Fruit fly (Drosophila melanogaster) whole organism, embryonic: ENCODE results near the gene PPP4R2r.

ENCODE experiments used
- Ada2b ChIP-seq: fragments of 200-800 bp; sonication (Bioruptor generic); IDR thresholded peaks from 2 replicates; pipeline ENCODE4 v1.3.6; 2022; ENCODE audit warnings: missing biosample characterization, missing genetic modification characterization
- Bteb2 ChIP-seq: fragments of 200-800 bp; sonication (Bioruptor generic); optimal IDR thresholded peaks from 2 replicates; lab custom pipeline; 2016; ENCODE audit warnings: missing biosample characterization, missing genetic modification characterization
- CG10565 ChIP-seq: fragments of 200-800 bp; sonication (Bioruptor generic); optimal IDR thresholded peaks from 3 replicates; lab custom pipeline; 2016; ENCODE audit warnings: missing biosample characterization, mild to moderate bottlenecking, missing genetic modification characterization
- CG11504 ChIP-seq: fragments of 200-800 bp; sonication (Bioruptor generic); optimal IDR thresholded peaks from 3 replicates; lab custom pipeline; 2019; ENCODE audit warnings: missing biosample characterization, mild to moderate bottlenecking, missing genetic modification characterization, moderate library complexity
- CG12744 ChIP-seq: fragments of 200-800 bp; sonication (Bioruptor generic); optimal IDR thresholded peaks from 2 replicates; lab custom pipeline; 2016; ENCODE audit warnings: missing biosample characterization, missing genetic modification characterization
- CG13624 ChIP-seq: fragments of 200-800 bp; sonication (Bioruptor generic); optimal IDR thresholded peaks from 2 replicates; lab custom pipeline; 2016; ENCODE audit warnings: missing biosample characterization, missing genetic modification characterization
- CG17612 ChIP-seq: fragments of 200-800 bp; sonication (Bioruptor generic); IDR thresholded peaks from 2 replicates; pipeline ENCODE4 v1.3.6; 2022; ENCODE audit warnings: missing biosample characterization, missing genetic modification characterization
- CG17829 ChIP-seq: fragments of 200-800 bp; optimal IDR thresholded peaks from 2 replicates; lab custom pipeline; 2019; ENCODE audit warnings: missing biosample characterization, mild to moderate bottlenecking, missing genetic modification characterization, moderate library complexity
- CG32772 ChIP-seq: fragments of 200-800 bp; sonication (Bioruptor generic); IDR thresholded peaks from 2 replicates; pipeline ENCODE4 v1.3.6; 2022; ENCODE audit warnings: missing biosample characterization, missing genetic modification characterization
- CG33557 ChIP-seq: fragments of 200-800 bp; sonication (Bioruptor generic); optimal IDR thresholded peaks from 2 replicates; lab custom pipeline; 2019; ENCODE audit warnings: missing biosample characterization, mild to moderate bottlenecking, missing genetic modification characterization, moderate library complexity
- CG3407 ChIP-seq: fragments of 200-800 bp; sonication (Bioruptor generic); optimal IDR thresholded peaks from 2 replicates; lab custom pipeline; 2018; ENCODE audit warnings: missing biosample characterization, mild to moderate bottlenecking, missing genetic modification characterization
- CG34422 ChIP-seq: fragments of 200-800 bp; sonication (Bioruptor generic); IDR thresholded peaks from 3 replicates; pipeline ENCODE4 v1.3.6; 2022; ENCODE audit warnings: missing biosample characterization, missing genetic modification characterization
- CG3847 ChIP-seq: fragments of 200-800 bp; sonication (Bioruptor generic); IDR thresholded peaks from 2 replicates; pipeline ENCODE4 v1.3.6; 2022; ENCODE audit warnings: missing biosample characterization, missing genetic modification characterization
- CG5180 ChIP-seq: fragments of 200-800 bp; sonication (Bioruptor generic); optimal IDR thresholded peaks from 3 replicates; lab custom pipeline; 2017; ENCODE audit warnings: missing biosample characterization, missing genetic modification characterization, mild to moderate bottlenecking, moderate library complexity, missing genetic modification reagents
- CG5245 ChIP-seq: fragments of 200-800 bp; sonication (Bioruptor generic); optimal IDR thresholded peaks from 3 replicates; lab custom pipeline; 2016; ENCODE audit warnings: missing biosample characterization, missing genetic modification characterization
- CG6175 ChIP-seq: fragments of 200-800 bp; sonication (Bioruptor generic); IDR thresholded peaks from 3 replicates; pipeline ENCODE4 v1.3.6; 2022; ENCODE audit warnings: missing biosample characterization, missing genetic modification characterization
- CG7839 ChIP-seq: fragments of 200-800 bp; sonication (Bioruptor generic); optimal IDR thresholded peaks from 3 replicates; lab custom pipeline; 2018; ENCODE audit warnings: missing biosample characterization, mild to moderate bottlenecking, missing genetic modification characterization, moderate library complexity
- CG9609 ChIP-seq: fragments of 200-800 bp; sonication (Bioruptor generic); optimal IDR thresholded peaks from 3 replicates; lab custom pipeline; 2016; ENCODE audit warnings: missing biosample characterization, missing genetic modification characterization
- E2f2 ChIP-seq: fragments of 200-800 bp; sonication (Bioruptor generic); IDR thresholded peaks from 2 replicates; pipeline ENCODE4 v1.3.6; 2022; ENCODE audit warnings: missing biosample characterization, missing genetic modification characterization
- H2.0 ChIP-seq: fragments of 200-800 bp; sonication (Bioruptor generic); IDR thresholded peaks from 2 replicates; pipeline ENCODE4 v1.3.6; 2022; ENCODE audit warnings: missing biosample characterization, missing genetic modification characterization
- Lim3 ChIP-seq: fragments of 200-800 bp; sonication (Bioruptor generic); IDR thresholded peaks from 2 replicates; pipeline ENCODE4 v1.3.6; 2022; ENCODE audit warnings: missing biosample characterization, missing genetic modification characterization
- Mad ChIP-seq: fragments of 200-800 bp; sonication (Bioruptor generic); optimal IDR thresholded peaks from 2 replicates; lab custom pipeline; 2016; ENCODE audit warnings: missing biosample characterization, missing genetic modification characterization
- Max ChIP-seq: fragments of 200-800 bp; sonication (Bioruptor generic); optimal IDR thresholded peaks from 2 replicates; lab custom pipeline; 2016; ENCODE audit warnings: missing biosample characterization, mild to moderate bottlenecking, missing genetic modification characterization
- Myb ChIP-seq: fragments of 200-800 bp; sonication (Bioruptor generic); optimal IDR thresholded peaks from 2 replicates; lab custom pipeline; 2016; ENCODE audit warnings: missing biosample characterization, missing genetic modification characterization
- Ptx1 ChIP-seq: fragments of 200-800 bp; sonication (Bioruptor generic); IDR thresholded peaks from 2 replicates; pipeline ENCODE4 v1.3.6; 2022; ENCODE audit warnings: missing biosample characterization, missing genetic modification characterization
- Sry-δ ChIP-seq: fragments of 200-800 bp; sonication (Bioruptor generic); optimal IDR thresholded peaks from 2 replicates; lab custom pipeline; 2016; ENCODE audit warnings: missing biosample characterization, missing genetic modification characterization
- Stat92E ChIP-seq, 3 experiments: fragments of >200 bp in 2 of 3; fragments of 200-800 bp in 1 of 3; sonication (Bioruptor generic) in 1 of 3; optimal IDR thresholded peaks; 2 replicates each; lab custom pipeline; 2017 to 2019; ENCODE audit warnings: missing biosample characterization in 3 of 3, missing genetic modification characterization in 3 of 3, mild to moderate bottlenecking in 1 of 3, moderate library complexity in 1 of 3
- abd-A ChIP-seq: fragments of 200-800 bp; sonication (Bioruptor generic); optimal IDR thresholded peaks from 3 replicates; lab custom pipeline; 2019; ENCODE audit warnings: missing biosample characterization, mild to moderate bottlenecking, missing genetic modification characterization, moderate library complexity
- br ChIP-seq: fragments of >200 bp; optimal IDR thresholded peaks from 2 replicates; lab custom pipeline; 2017
- cad ChIP-seq: fragments of >200 bp; optimal IDR thresholded peaks from 2 replicates; lab custom pipeline; 2017; ENCODE audit warnings: missing biosample characterization, missing genetic modification characterization
- cas ChIP-seq: fragments of 200-800 bp; sonication (Bioruptor generic); IDR thresholded peaks from 2 replicates; pipeline ENCODE4 v1.3.6; 2022; ENCODE audit warnings: missing biosample characterization, missing genetic modification characterization
- chif ChIP-seq, 2 experiments: fragments of 200-800 bp; sonication (Bioruptor generic); optimal IDR thresholded peaks; 3 replicates each; lab custom pipeline; 2016; ENCODE audit warnings: missing biosample characterization in 2 of 2, missing genetic modification characterization in 2 of 2
- chn ChIP-seq: fragments of 200-800 bp; sonication (Bioruptor generic); optimal IDR thresholded peaks from 2 replicates; lab custom pipeline; 2016; ENCODE audit warnings: missing biosample characterization, missing genetic modification characterization
- crol ChIP-seq: fragments of 200-800 bp; sonication (Bioruptor generic); IDR thresholded peaks from 2 replicates; pipeline ENCODE4 v1.3.6; 2022; ENCODE audit warnings: missing biosample characterization, missing genetic modification characterization
- emc ChIP-seq: fragments of 200-800 bp; sonication (Bioruptor generic); optimal IDR thresholded peaks from 2 replicates; lab custom pipeline; 2016; ENCODE audit warnings: missing biosample characterization, missing genetic modification characterization
- fd96Cb ChIP-seq: fragments of 200-800 bp; sonication (Bioruptor generic); optimal IDR thresholded peaks from 2 replicates; lab custom pipeline; 2018; ENCODE audit warnings: missing biosample characterization, mild to moderate bottlenecking, missing genetic modification characterization, moderate library complexity
- grau ChIP-seq: fragments of 200-800 bp; optimal IDR thresholded peaks from 3 replicates; lab custom pipeline; 2019; ENCODE audit warnings: missing biosample characterization, mild to moderate bottlenecking, missing genetic modification characterization, moderate library complexity
- gro ChIP-seq: fragments of 200-800 bp; sonication (Bioruptor generic); optimal IDR thresholded peaks from 2 replicates; lab custom pipeline; 2016; ENCODE audit warnings: missing biosample characterization, missing genetic modification characterization
- hb ChIP-seq: fragments of 200-800 bp; sonication (Bioruptor generic); IDR thresholded peaks from 3 replicates; pipeline ENCODE4 v1.3.6; 2022; ENCODE audit warnings: missing biosample characterization, missing genetic modification characterization; ENCODE audit not compliant: partially characterized antibody
- ind ChIP-seq: fragments of 200-800 bp; sonication (Bioruptor generic); optimal IDR thresholded peaks from 3 replicates; lab custom pipeline; 2016; ENCODE audit warnings: missing biosample characterization, missing genetic modification characterization
- jing ChIP-seq: fragments of 200-800 bp; sonication (Bioruptor generic); optimal IDR thresholded peaks from 2 replicates; lab custom pipeline; 2018; ENCODE audit warnings: missing biosample characterization, mild to moderate bottlenecking, missing genetic modification characterization
- kni ChIP-seq: fragments of 200-800 bp; sonication (Bioruptor generic); optimal IDR thresholded peaks from 3 replicates; lab custom pipeline; 2017; ENCODE audit warnings: mild to moderate bottlenecking, missing biosample characterization, missing genetic modification reagents, missing genetic modification characterization
- lola ChIP-seq, 3 experiments: fragments of >200 bp in 2 of 3; fragments of 200-800 bp in 1 of 3; sonication (Bioruptor generic) in 1 of 3; optimal IDR thresholded peaks; 2 replicates each; lab custom pipeline; 2017 to 2019; ENCODE audit warnings: missing biosample characterization in 3 of 3, missing genetic modification characterization in 3 of 3, mild to moderate bottlenecking in 1 of 3, moderate library complexity in 1 of 3
- p53 ChIP-seq: fragments of 200-800 bp; sonication (Bioruptor generic); optimal IDR thresholded peaks from 2 replicates; lab custom pipeline; 2016; ENCODE audit warnings: missing biosample characterization, missing genetic modification characterization
- prd ChIP-seq, 3 experiments: fragments of >200 bp in 2 of 3; fragments of 200-800 bp in 1 of 3; sonication (Bioruptor generic) in 1 of 3; optimal IDR thresholded peaks in 2 of 3; IDR thresholded peaks in 1 of 3; 2 replicates in 2 of 3; 3 replicates in 1 of 3; pipeline versions ENCODE4 v1.3.6 to Lab custom; 2017 to 2022; ENCODE audit warnings: missing biosample characterization in 1 of 3, missing genetic modification characterization in 1 of 3
- row ChIP-seq: fragments of 200-800 bp; sonication (Bioruptor generic); IDR thresholded peaks from 3 replicates; pipeline ENCODE4 v1.3.6; 2022; ENCODE audit warnings: missing biosample characterization, missing genetic modification characterization
- sd ChIP-seq: fragments of 200-800 bp; sonication (Bioruptor generic); optimal IDR thresholded peaks from 3 replicates; lab custom pipeline; 2018; ENCODE audit warnings: missing biosample characterization, mild to moderate bottlenecking, missing genetic modification characterization, moderate library complexity
- tio ChIP-seq: fragments of 200-800 bp; sonication (Bioruptor generic); optimal IDR thresholded peaks from 2 replicates; lab custom pipeline; 2017; ENCODE audit warnings: missing biosample characterization, missing genetic modification characterization, inconsistent platforms
- vfl ChIP-seq: fragments of 200-800 bp; sonication (Bioruptor generic); optimal IDR thresholded peaks from 2 replicates; lab custom pipeline; 2016; ENCODE audit warnings: missing biosample characterization, missing genetic modification characterization
- wdn ChIP-seq: fragments of 200-800 bp; sonication (Bioruptor generic); IDR thresholded peaks from 2 replicates; pipeline ENCODE4 v1.3.6; 2022; ENCODE audit warnings: missing biosample characterization, missing genetic modification characterization
- wek ChIP-seq: fragments of 200-800 bp; sonication (Bioruptor generic); optimal IDR thresholded peaks from 3 replicates; lab custom pipeline; 2018; ENCODE audit warnings: missing biosample characterization, mild to moderate bottlenecking, missing genetic modification characterization, moderate library complexity

PPP4R2r gene

dm6 chrX:10463056-10463710, 15.5 kb upstream of the PPP4R2r start (continued):
- TF ChIP-seq CG3407 (no peak), wek (GFP tag; lab: Kevin White, UChicago) (no peak), CG17612 (GFP tag; lab: Robert Waterston, UW) (no peak), CG32772 (GFP tag; lab: Robert Waterston, UW) (no peak), CG3847 (GFP tag; lab: Robert Waterston, UW) (peak; percentile 53), CG10565 (GFP tag; lab: Kevin White, UChicago) (no peak), sd (tag; lab: Kevin White, UChicago) (no peak), tio (GFP tag; lab: Kevin White, UChicago) (no peak), Lim3 (no peak), Max (no peak), kni (GFP tag; lab: Kevin White, UChicago) (no peak), CG6175 (no peak), ind (no peak), cas (no peak), Mad (GFP tag; lab: Kevin White, UChicago) (no peak), vfl (GFP tag; lab: Kevin White, UChicago) (no peak), crol (GFP tag; lab: Robert Waterston, UW) (no peak), abd-A (tag; lab: Kevin White, UChicago) (no peak), CG34422 (GFP tag; lab: Robert Waterston, UW) (no peak), Bteb2 (GFP tag; lab: Kevin White, UChicago) (no peak), grau (tag; lab: Kevin White, UChicago) (no peak), chif (GFP tag; optimal IDR thresholded peaks at IDR 0.05; lab: Kevin White, UChicago) (no peak), fd96Cb (tag; lab: Kevin White, UChicago) (no peak), Sry-δ (GFP tag; lab: Kevin White, UChicago) (peak; percentile 64), cad (GFP tag; lab: Kevin White, UChicago) (no peak), wdn (GFP tag; lab: Robert Waterston, UW) (no peak), CG9609 (GFP tag; lab: Kevin White, UChicago) (no peak), CG33557 (GFP tag; lab: Kevin White, UChicago) (no peak), Stat92E (GFP tag; optimal IDR thresholded peaks at IDR 0.05; lab: Kevin White, UChicago) (no peak), CG11504 (tag; lab: Kevin White, UChicago) (no peak), hb (GFP tag; lab: Robert Waterston, UW) (no peak), prd (optimal IDR thresholded peaks at IDR 0.05; lab: Kevin White, UChicago) (no peak), prd (GFP tag; IDR thresholded peaks at IDR 0.05; lab: Robert Waterston, UW) (no peak), row (peak; percentile 33; the same call in 2 of the 3 replicates), gro (GFP tag; lab: Kevin White, UChicago) (no peak), Myb (GFP tag; lab: Kevin White, UChicago) (peak; percentile 47), CG17829 (tag; lab: Kevin White, UChicago) (peak; percentile 14), br (lab: Kevin White, UChicago) (no peak), chn (GFP tag; lab: Kevin White, UChicago) (no peak), CG5245 (no peak), CG5180 (GFP tag; lab: Kevin White, UChicago) (no peak), CG12744 (GFP tag; lab: Kevin White, UChicago) (no peak), jing (GFP tag; lab: Kevin White, UChicago) (no peak), p53 (no peak), H2.0 (GFP tag; lab: Robert Waterston, UW) (no peak), CG13624 (GFP tag; lab: Kevin White, UChicago) (peak; percentile 11), CG7839 (tag; lab: Kevin White, UChicago) (no peak), Ptx1 (GFP tag; lab: Robert Waterston, UW) (no peak), emc (GFP tag; lab: Kevin White, UChicago) (no peak), E2f2 (GFP tag; lab: Robert Waterston, UW) (peak; percentile 98), Ada2b (GFP tag; lab: Robert Waterston, UW) (no peak), lola (GFP tag; optimal IDR thresholded peaks at IDR 0.05; lab: Kevin White, UChicago) (no peak)
